Worm (Caenorhabditis elegans): ENCODE data around the gene M05D6.5.

Gene M05D6.5

DNA sequence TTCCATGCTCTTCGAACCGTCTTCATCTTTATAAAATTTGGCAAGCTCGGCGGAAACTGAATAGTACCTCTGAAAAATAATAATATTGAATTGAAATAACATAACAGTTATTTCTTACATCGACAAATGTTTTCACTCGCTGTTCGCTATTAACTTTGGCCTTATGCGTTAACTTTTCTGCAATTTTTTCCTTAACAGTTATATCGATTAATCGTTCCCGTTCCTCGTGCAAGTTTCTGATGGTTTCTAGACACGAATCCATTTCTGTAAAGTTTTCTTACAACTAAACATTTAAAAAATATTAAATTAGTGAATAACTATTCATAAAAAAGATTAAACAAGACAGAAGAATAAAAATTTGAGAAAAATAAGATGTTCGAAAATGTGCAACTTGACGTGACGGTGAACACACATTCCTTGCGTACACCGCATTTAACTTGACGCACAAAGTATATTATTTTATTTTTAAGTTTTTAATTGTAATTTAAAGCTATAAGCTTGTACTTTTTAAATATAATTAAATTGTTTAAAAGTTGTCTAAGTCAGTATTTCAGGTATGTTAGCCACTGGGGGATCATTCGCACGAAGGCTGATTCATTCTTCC lies 43.2 kb upstream of the M05D6.5 start, which contains the start of the genes prp-9 and mrps-18B (continued):
- TF ChIP-seq Y116A8C.19 (tag; optimal IDR thresholded peaks at IDR 0.05; ENCODE audit: borderline replicate concordance) (no peak), mef-2 (tag; optimal IDR thresholded peaks at IDR 0.05) (no peak), fkh-4 (tag; optimal IDR thresholded peaks at IDR 0.05; ENCODE audit: borderline replicate concordance) (no peak), nhr-19 (GFP tag; conservative IDR thresholded peaks at IDR 0.05) (peak; percentile 9; the same call in 1 of the 2 replicates), skn-1 (tag; optimal IDR thresholded peaks at IDR 0.05) (peak; percentile 6), hlh-17 (GFP tag; optimal IDR thresholded peaks at IDR 0.05; ENCODE audit: borderline replicate concordance) (no peak), lin-14 (GFP tag; optimal IDR thresholded peaks at IDR 0.05) (peak; percentile 47), aha-1 (tag; optimal IDR thresholded peaks at IDR 0.05) (no peak), fos-1 (tag; optimal IDR thresholded peaks at IDR 0.05) (no peak), nhr-71 (tag; optimal IDR thresholded peaks at IDR 0.05) (peak; percentile 34), nhr-12 (tag; optimal IDR thresholded peaks at IDR 0.05) (no peak), blmp-1 (tag; optimal IDR thresholded peaks at IDR 0.05) (peak; percentile 63), lin-39 (tag; optimal IDR thresholded peaks at IDR 0.05) (no peak), ceh-88 (GFP tag; IDR thresholded peaks at IDR 0.05) (no peak), lsy-2 (tag; optimal IDR thresholded peaks at IDR 0.05) (peak; percentile 65 to 73), unc-86 (tag; optimal IDR thresholded peaks at IDR 0.05) (no peak), ama-1 (optimal IDR thresholded peaks at IDR 0.05) (no peak), hlh-4 (tag; optimal IDR thresholded peaks at IDR 0.05) (no peak), ces-1 (GFP tag; optimal IDR thresholded peaks at IDR 0.05) (no peak), pag-3 (tag; optimal IDR thresholded peaks at IDR 0.05; ENCODE audit: borderline replicate concordance, insufficient read depth) (no peak), nhr-76 (tag; optimal IDR thresholded peaks at IDR 0.05) (no peak), nhr-237 (tag; optimal IDR thresholded peaks at IDR 0.05) (no peak), nhr-77 (tag; optimal IDR thresholded peaks at IDR 0.05) (no peak), ceh-63 (GFP tag; optimal IDR thresholded peaks at IDR 0.05) (no peak), lin-35 (GFP tag; optimal IDR thresholded peaks at IDR 0.05) (peak in 1 of 2 experiments; percentile 46), unc-30 (tag; optimal IDR thresholded peaks at IDR 0.05) (no peak), dsc-1 (tag; optimal IDR thresholded peaks at IDR 0.05) (no peak), egl-13 (tag; optimal IDR thresholded peaks at IDR 0.05) (no peak), zip-4 (GFP tag; optimal IDR thresholded peaks at IDR 0.05) (no peak), unc-130 (tag; optimal IDR thresholded peaks at IDR 0.05) (peak; percentile 75), elt-3 (tag; optimal IDR thresholded peaks at IDR 0.05) (peak in 1 of 6 experiments; percentile 10), sox-4 (tag; optimal IDR thresholded peaks at IDR 0.05) (no peak), efl-1 (optimal IDR thresholded peaks at IDR 0.05) (peak; percentile 30 to 53), efl-1 (GFP tag; optimal IDR thresholded peaks at IDR 0.05 in 1 of 2) (peak; percentile 38 to 42), tbx-2 (tag; optimal IDR thresholded peaks at IDR 0.05) (no peak), efl-3 (GFP tag; optimal IDR thresholded peaks at IDR 0.05) (no peak)

DNA sequence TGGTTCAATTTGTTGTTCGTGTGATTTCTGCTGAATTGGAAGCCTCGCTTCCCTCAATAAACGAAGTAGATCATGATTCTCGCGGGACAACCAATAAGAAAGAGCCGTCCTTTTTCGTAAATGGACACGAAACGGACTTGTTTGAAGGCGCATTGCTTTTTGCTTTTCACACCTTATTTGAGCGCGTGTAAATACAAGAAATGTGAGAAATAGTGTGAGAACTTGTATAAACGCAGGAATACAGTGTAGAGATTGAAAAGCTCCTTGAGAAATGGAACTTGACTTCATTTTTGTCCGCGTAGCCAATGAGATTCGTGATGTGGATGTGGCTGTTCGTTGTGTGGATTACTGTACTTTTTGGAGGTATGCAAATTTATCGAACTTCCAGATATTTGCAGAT lies 38.6 kb upstream of the M05D6.5 start, which contains the start of gene cht-2:
Gene cht-2, plus strand, starts transcription at position 301 of the 400 bp plus-strand sequence.
- no peak for TF ChIP-seq F16B12.6 (tag; optimal IDR thresholded peaks at IDR 0.05)
- TF ChIP-seq aha-1 (tag; optimal IDR thresholded peaks at IDR 0.05): no peak
- TF ChIP-seq alr-1 (tag; optimal IDR thresholded peaks at IDR 0.05; ENCODE audit: borderline replicate concordance): no peak
- TF ChIP-seq sptf-1 (tag; optimal IDR thresholded peaks at IDR 0.05): no peak
- no peak for TF ChIP-seq lin-35 (GFP tag; optimal IDR thresholded peaks at IDR 0.05)
- TF ChIP-seq C16A3.4 (tag; optimal IDR thresholded peaks at IDR 0.05): no peak

DNA sequence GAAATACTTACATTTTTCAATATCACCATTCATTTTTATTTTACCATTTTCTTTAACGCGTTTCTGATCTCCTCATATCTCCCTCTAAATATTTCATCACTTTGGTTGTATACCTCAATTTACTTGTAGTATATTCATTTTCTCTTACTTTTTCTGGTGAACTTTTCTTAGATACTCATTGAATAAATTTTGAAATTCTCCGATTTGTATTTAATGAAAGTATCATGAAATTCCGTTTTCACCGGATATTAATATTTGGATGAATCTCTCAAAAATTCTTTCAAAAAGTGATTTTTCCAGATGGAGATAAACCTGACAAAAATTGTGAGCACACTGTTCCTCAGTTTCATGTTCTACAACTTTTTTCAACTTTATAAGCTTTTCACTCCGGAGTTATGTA lies 36.2 kb upstream of the M05D6.5 start, which contains the start of gene T13H5.8:
Gene T13H5.8, plus strand, starts transcription at position 301 of the 400 bp plus-strand sequence.
- TF ChIP-seq egl-13 (tag; optimal IDR thresholded peaks at IDR 0.05) (no peak), jun-1 (tag; optimal IDR thresholded peaks at IDR 0.05) (no peak), sptf-1 (tag; optimal IDR thresholded peaks at IDR 0.05) (no peak), dsc-1 (tag; optimal IDR thresholded peaks at IDR 0.05) (no peak), nhr-20 (tag; optimal IDR thresholded peaks at IDR 0.05) (no peak), skn-1 (tag; optimal IDR thresholded peaks at IDR 0.05) (no peak), unc-62 (GFP tag; optimal IDR thresholded peaks at IDR 0.05) (no peak), pax-3 (tag; optimal IDR thresholded peaks at IDR 0.05) (no peak), rnt-1 (tag; optimal IDR thresholded peaks at IDR 0.05) (no peak), mef-2 (tag; optimal IDR thresholded peaks at IDR 0.05) (no peak), aha-1 (tag; optimal IDR thresholded peaks at IDR 0.05) (no peak), unc-130 (tag; optimal IDR thresholded peaks at IDR 0.05) (no peak)
